Worm (Caenorhabditis elegans) whole organism, L1 larva: Measurements from ENCODE around the gene F38B6.3.

ENCODE experiments used
- ama-1 ChIP-seq: fragments of 150-350 bp; optimal IDR thresholded peaks from 2 replicates; lab custom pipeline; 2014
- ces-1 ChIP-seq: fragments of 150-350 bp; optimal IDR thresholded peaks from 2 replicates; lab custom pipeline; 2014; ENCODE audit warnings: missing biosample characterization, missing genetic modification reagents, missing genetic modification characterization
- jun-1 ChIP-seq: fragments of 150-350 bp; optimal IDR thresholded peaks from 2 replicates; lab custom pipeline; 2014; ENCODE audit warnings: missing biosample characterization, missing genetic modification reagents, missing genetic modification characterization
- lin-15B ChIP-seq: fragments of 150-350 bp; sonication (generic microtip); optimal IDR thresholded peaks from 3 replicates; lab custom pipeline; 2014; ENCODE audit warnings: missing biosample characterization, missing genetic modification characterization
- lin-35 ChIP-seq, 2 experiments: fragments of 150-350 bp; optimal IDR thresholded peaks; 2 replicates each; lab custom pipeline; 2014; ENCODE audit warnings: missing biosample characterization in 2 of 2, missing genetic modification characterization in 2 of 2, missing genetic modification reagents in 2 of 2
- pag-3 ChIP-seq: sonication (generic microtip); optimal IDR thresholded peaks from 2 replicates; lab custom pipeline; 2017; ENCODE audit warnings: missing genetic modification characterization, mild to moderate bottlenecking, missing compliant biosample characterization, antibody characterized with exemption, borderline replicate concordance; ENCODE audit not compliant: insufficient read depth
- snpc-4 ChIP-seq: fragments of 150-350 bp; optimal IDR thresholded peaks from 2 replicates; lab custom pipeline; 2014; ENCODE audit warnings: missing biosample characterization, missing genetic modification characterization
- unc-130 ChIP-seq: fragments of 150-350 bp; optimal IDR thresholded peaks from 2 replicates; lab custom pipeline; 2017; ENCODE audit warnings: missing biosample characterization, missing genetic modification characterization, inconsistent platforms
- unc-62 ChIP-seq: fragments of 150-350 bp; optimal IDR thresholded peaks from 2 replicates; lab custom pipeline; 2014; ENCODE audit warnings: missing biosample characterization, missing genetic modification reagents, missing genetic modification characterization
- zag-1 ChIP-seq: fragments of 150-350 bp; optimal IDR thresholded peaks from 2 replicates; lab custom pipeline; 2014; ENCODE audit warnings: missing biosample characterization, missing genetic modification characterization
- ztf-11 ChIP-seq, 2 experiments: sonication (generic microtip); optimal IDR thresholded peaks; 2 replicates each; lab custom pipeline; 2016 to 2017; ENCODE audit warnings: missing genetic modification characterization in 2 of 2, missing biosample characterization in 1 of 2, missing compliant biosample characterization in 1 of 2

DNA sequence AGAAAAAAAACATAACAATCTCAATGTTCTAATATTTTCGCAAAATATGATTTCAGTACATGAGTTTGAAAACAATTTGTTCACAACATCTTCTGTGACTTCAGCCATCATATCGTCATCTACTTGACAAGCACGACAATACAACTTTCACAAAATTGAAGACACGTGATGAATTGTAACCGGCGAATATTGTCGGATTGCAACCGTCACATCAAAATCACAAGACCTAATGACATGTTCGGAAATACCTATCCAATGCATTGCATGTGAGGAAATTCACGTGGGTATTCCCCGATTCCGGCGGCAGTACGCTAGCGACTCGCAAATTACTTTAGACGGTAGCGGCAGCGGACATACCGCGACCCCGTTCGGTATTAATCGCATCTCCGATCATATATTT lies 48.1 kb downstream of the F38B6.3 start:
- no peak for TF ChIP-seq ama-1 (lab: Kevin White, UChicago)
- no peak for TF ChIP-seq lin-15B (tag; lab: Kevin White, UChicago)
- no peak for TF ChIP-seq zag-1 (tag; lab: Kevin White, UChicago)
- TF ChIP-seq snpc-4 (tag; lab: Kevin White, UChicago), result no peak
- TF ChIP-seq unc-130 (tag; lab: Kevin White, UChicago), result peak; percentile 78
- TF ChIP-seq unc-62 (GFP tag; lab: Kevin White, UChicago), result no peak
- TF ChIP-seq ztf-11 (tag; optimal IDR thresholded peaks at IDR 0.05; lab: Kevin White, UChicago), result no peak
- TF ChIP-seq lin-35 (GFP tag; optimal IDR thresholded peaks at IDR 0.05; lab: Kevin White, UChicago), result peak; percentile 28 to 69
- no peak for TF ChIP-seq pag-3
- TF ChIP-seq jun-1 (tag; lab: Kevin White, UChicago), result no peak
- TF ChIP-seq ces-1 (GFP tag; lab: Kevin White, UChicago), result no peak
